Worm (Caenorhabditis elegans): ENCODE results near the gene syx-3.

ce11 chrX:5309622-5310021 lies 39.3 kb upstream of the syx-3 start:
- TF ChIP-seq K12H6.12 (tag; optimal IDR thresholded peaks at IDR 0.05) (no peak), snpc-4 (GFP tag; optimal IDR thresholded peaks at IDR 0.05) (no peak), snpc-4 (tag; optimal IDR thresholded peaks at IDR 0.05) (no peak)
